Worm (Caenorhabditis elegans) whole organism, L1 larva: Measurements from ENCODE around the gene str-253.

Experiments used
- C16A3.4 ChIP-seq: fragments of 150-350 bp; optimal IDR thresholded peaks from 2 replicates; lab custom pipeline; 2014; ENCODE audit warnings: missing biosample characterization, missing genetic modification characterization
- aly-2 ChIP-seq: fragments of 150-350 bp; optimal IDR thresholded peaks from 2 replicates; lab custom pipeline; 2014; ENCODE audit warnings: missing biosample characterization, missing genetic modification characterization
- blmp-1 ChIP-seq: fragments of 150-350 bp; optimal IDR thresholded peaks from 2 replicates; lab custom pipeline; 2014; ENCODE audit warnings: missing biosample characterization, missing genetic modification characterization
- ceh-63 ChIP-seq: fragments of 200-800 bp; sonication (Bioruptor generic); optimal IDR thresholded peaks from 2 replicates; lab custom pipeline; 2018; ENCODE audit warnings: mild to moderate bottlenecking, missing genetic modification characterization, missing compliant biosample characterization
- ceh-82 ChIP-seq, 3 experiments: fragments of 150-350 bp in 1 of 3; sonication (generic microtip) in 2 of 3; optimal IDR thresholded peaks; 2 replicates each; lab custom pipeline; 2014 to 2017; ENCODE audit warnings: missing biosample characterization in 3 of 3, missing genetic modification characterization in 3 of 3
- dpl-1 ChIP-seq, 3 experiments: fragments of 150-350 bp in 2 of 3; sonication (generic microtip) in 1 of 3; optimal IDR thresholded peaks; 2 replicates each; lab custom pipeline; 2014 to 2017; ENCODE audit warnings: missing biosample characterization in 3 of 3, missing genetic modification characterization in 3 of 3, missing genetic modification reagents in 3 of 3
- dsc-1 ChIP-seq: sonication (generic microtip); optimal IDR thresholded peaks from 2 replicates; lab custom pipeline; 2016; ENCODE audit warnings: mild to moderate bottlenecking, missing genetic modification characterization, missing compliant biosample characterization
- efl-1 ChIP-seq, 4 experiments: fragments of 150-350 bp; optimal IDR thresholded peaks in 3 of 4; peaks in 1 of 4; 1 replicate in 1 of 4; 2 replicates in 3 of 4; lab custom pipeline; 2014; ENCODE audit warnings: missing biosample characterization in 2 of 4, missing genetic modification characterization in 2 of 4, missing genetic modification reagents in 2 of 4
- efl-3 ChIP-seq: fragments of 200-800 bp; sonication (Bioruptor generic); optimal IDR thresholded peaks from 2 replicates; lab custom pipeline; 2018; ENCODE audit warnings: mild to moderate bottlenecking, missing genetic modification characterization, missing compliant biosample characterization
- egl-27 ChIP-seq, 2 experiments: fragments of 150-350 bp in 1 of 2; sonication (generic microtip); optimal IDR thresholded peaks; 3 replicates each; lab custom pipeline; 2017 to 2018; ENCODE audit warnings: missing biosample characterization in 2 of 2, missing genetic modification characterization in 2 of 2, missing genetic modification reagents in 2 of 2
- elt-2 ChIP-seq: sonication (generic microtip); optimal IDR thresholded peaks from 2 replicates; lab custom pipeline; 2016; ENCODE audit warnings: missing genetic modification characterization, mild to moderate bottlenecking, inconsistent platforms, missing compliant biosample characterization, missing genetic modification reagents
- elt-3 ChIP-seq, 6 experiments: fragments of 150-350 bp in 1 of 6; sonication (generic microtip); optimal IDR thresholded peaks; 2 replicates each; lab custom pipeline; 2017 to 2018; ENCODE audit warnings: missing biosample characterization in 6 of 6, missing genetic modification characterization in 6 of 6, inconsistent platforms in 1 of 6
- fkh-8 ChIP-seq: sonication (generic microtip); optimal IDR thresholded peaks from 2 replicates; lab custom pipeline; 2016; ENCODE audit warnings: mild to moderate bottlenecking, missing genetic modification characterization, missing compliant biosample characterization
- grh-1 ChIP-seq: fragments of 200-800 bp; sonication (Bioruptor generic); IDR thresholded peaks from 2 replicates; pipeline ENCODE4 v1.3.6; 2022; ENCODE audit warnings: missing genetic modification reagents, missing genetic modification characterization, missing compliant biosample characterization
- hlh-4 ChIP-seq: sonication (generic microtip); optimal IDR thresholded peaks from 2 replicates; lab custom pipeline; 2016; ENCODE audit warnings: mild to moderate bottlenecking, missing genetic modification characterization, missing compliant biosample characterization
- hpl-2 ChIP-seq: fragments of 150-350 bp; optimal IDR thresholded peaks from 2 replicates; lab custom pipeline; 2014; ENCODE audit warnings: missing biosample characterization, missing genetic modification reagents, missing genetic modification characterization
- lin-14 ChIP-seq: fragments of 200-800 bp; sonication (Bioruptor generic); optimal IDR thresholded peaks from 2 replicates; lab custom pipeline; 2018; ENCODE audit warnings: mild to moderate bottlenecking, missing genetic modification characterization, moderate library complexity, missing compliant biosample characterization
- lin-35 ChIP-seq, 2 experiments: fragments of 150-350 bp; optimal IDR thresholded peaks; 2 replicates each; lab custom pipeline; 2014; ENCODE audit warnings: missing biosample characterization in 2 of 2, missing genetic modification characterization in 2 of 2, missing genetic modification reagents in 2 of 2
- lsy-2 ChIP-seq, 2 experiments: fragments of 150-350 bp; optimal IDR thresholded peaks; 2 replicates each; lab custom pipeline; 2014; ENCODE audit warnings: missing biosample characterization in 2 of 2, missing genetic modification characterization in 2 of 2
- mep-1 ChIP-seq: fragments of 150-350 bp; optimal IDR thresholded peaks from 2 replicates; lab custom pipeline; 2014; ENCODE audit warnings: missing biosample characterization, missing genetic modification characterization
- nhr-11 ChIP-seq: fragments of 150-350 bp; optimal IDR thresholded peaks from 2 replicates; lab custom pipeline; 2014; ENCODE audit warnings: missing biosample characterization, missing genetic modification characterization
- nhr-19 ChIP-seq: fragments of 200-800 bp; sonication (Bioruptor generic); conservative IDR thresholded peaks from 2 replicates; pipeline ENCODE4 v1.3.6; 2022; ENCODE audit warnings: missing genetic modification characterization, missing compliant biosample characterization
- nhr-20 ChIP-seq: sonication (generic microtip); optimal IDR thresholded peaks from 2 replicates; lab custom pipeline; 2016; ENCODE audit warnings: mild to moderate bottlenecking, missing genetic modification characterization, missing compliant biosample characterization
- nhr-28 ChIP-seq: fragments of 150-350 bp; optimal IDR thresholded peaks from 2 replicates; lab custom pipeline; 2014; ENCODE audit warnings: missing biosample characterization, missing genetic modification characterization
- nhr-47 ChIP-seq: sonication (generic microtip); optimal IDR thresholded peaks from 2 replicates; lab custom pipeline; 2016; ENCODE audit warnings: mild to moderate bottlenecking, missing genetic modification characterization, moderate library complexity, missing compliant biosample characterization
- nhr-71 ChIP-seq: sonication (generic microtip); optimal IDR thresholded peaks from 2 replicates; lab custom pipeline; 2016; ENCODE audit warnings: mild to moderate bottlenecking, missing genetic modification characterization, moderate library complexity, missing compliant biosample characterization
- nhr-90 ChIP-seq: sonication (generic microtip); optimal IDR thresholded peaks from 2 replicates; lab custom pipeline; 2016; ENCODE audit warnings: mild to moderate bottlenecking, missing genetic modification characterization, missing compliant biosample characterization; ENCODE audit not compliant: poor library complexity
- skn-1 ChIP-seq: fragments of 150-350 bp; optimal IDR thresholded peaks from 2 replicates; lab custom pipeline; 2014; ENCODE audit warnings: missing biosample characterization, missing genetic modification characterization
- snu-23 ChIP-seq: sonication (generic microtip); optimal IDR thresholded peaks from 2 replicates; lab custom pipeline; 2016; ENCODE audit warnings: missing genetic modification characterization, missing compliant biosample characterization
- sox-4 ChIP-seq: sonication (generic microtip); optimal IDR thresholded peaks from 2 replicates; lab custom pipeline; 2016; ENCODE audit warnings: missing genetic modification characterization, missing compliant biosample characterization
- sup-37 ChIP-seq: fragments of 200-800 bp; sonication (Bioruptor generic); optimal IDR thresholded peaks from 2 replicates; lab custom pipeline; 2018; ENCODE audit warnings: mild to moderate bottlenecking, missing genetic modification characterization, missing compliant biosample characterization
- swsn-7 ChIP-seq: sonication (generic microtip); optimal IDR thresholded peaks from 2 replicates; lab custom pipeline; 2016; ENCODE audit warnings: missing genetic modification characterization, missing compliant biosample characterization
- tbx-2 ChIP-seq: sonication (generic microtip); optimal IDR thresholded peaks from 2 replicates; lab custom pipeline; 2016; ENCODE audit warnings: missing genetic modification characterization, missing compliant biosample characterization
- unc-62 ChIP-seq: fragments of 150-350 bp; optimal IDR thresholded peaks from 2 replicates; lab custom pipeline; 2014; ENCODE audit warnings: missing biosample characterization, missing genetic modification reagents, missing genetic modification characterization
- unc-98 ChIP-seq: fragments of 200-800 bp; sonication (Bioruptor generic); IDR thresholded peaks from 2 replicates; pipeline ENCODE4 v1.3.6; 2022; ENCODE audit warnings: missing genetic modification characterization, missing compliant biosample characterization
- vab-15 ChIP-seq: sonication (generic microtip); optimal IDR thresholded peaks from 2 replicates; lab custom pipeline; 2017; ENCODE audit warnings: missing genotype, mild to moderate bottlenecking, missing genetic modification characterization, missing compliant biosample characterization
- ztf-11 ChIP-seq, 2 experiments: sonication (generic microtip); optimal IDR thresholded peaks; 2 replicates each; lab custom pipeline; 2016 to 2017; ENCODE audit warnings: missing genetic modification characterization in 2 of 2, missing biosample characterization in 1 of 2, missing compliant biosample characterization in 1 of 2
- ztf-4 ChIP-seq: fragments of 150-350 bp; optimal IDR thresholded peaks from 2 replicates; lab custom pipeline; 2014; ENCODE audit warnings: missing biosample characterization, missing genetic modification characterization

str-253 gene

DNA sequence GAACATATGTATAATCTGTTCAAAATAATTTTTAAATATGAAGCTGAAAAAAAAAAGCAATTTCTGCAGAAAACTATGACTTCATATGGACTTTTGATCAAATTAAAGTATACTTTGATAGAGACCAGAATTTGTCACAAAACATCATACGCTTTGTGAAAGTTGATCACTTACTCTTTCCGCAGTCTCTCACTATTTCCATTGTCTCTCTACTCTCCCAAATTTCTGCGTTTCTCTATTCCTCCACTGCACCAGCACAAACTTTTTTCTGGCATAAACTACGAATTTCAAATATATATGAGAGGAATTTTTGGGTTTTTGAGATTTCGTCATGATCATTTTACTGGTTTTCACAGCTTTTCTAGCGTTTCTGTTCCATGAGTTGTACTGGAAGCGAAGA, 18.6 kb downstream of the str-253 start, which contains the start of gene cyp-33C4:
TSS of gene cyp-33C4 (plus strand) at position 293 of the 400 bp plus-strand sequence.
- no peak for TF ChIP-seq hpl-2
- TF ChIP-seq dpl-1 (GFP tag; optimal IDR thresholded peaks at IDR 0.05; lab: Kevin White, UChicago), result peak in 1 of 3 experiments; percentile 26
- no peak for TF ChIP-seq elt-3 (tag; optimal IDR thresholded peaks at IDR 0.05; lab: Kevin White, UChicago)
- no peak for TF ChIP-seq skn-1
- no peak for TF ChIP-seq sup-37 (GFP tag; lab: Kevin White, UChicago)
- TF ChIP-seq aly-2 (tag; lab: Kevin White, UChicago), result no peak
- TF ChIP-seq unc-98, result no peak
- peak; percentile 60 for TF ChIP-seq snu-23 (GFP tag; lab: Kevin White, UChicago)
- TF ChIP-seq nhr-47 (tag; lab: Kevin White, UChicago), result peak; percentile 33
- TF ChIP-seq nhr-20 (tag; lab: Kevin White, UChicago), result peak; percentile 86
- peak; percentile 18 for TF ChIP-seq elt-2 (tag; lab: Kevin White, UChicago)
- no peak for TF ChIP-seq egl-27 (tag; optimal IDR thresholded peaks at IDR 0.05; lab: Kevin White, UChicago)
- no peak for TF ChIP-seq hlh-4
- no peak for TF ChIP-seq dsc-1 (tag; lab: Kevin White, UChicago)
- peak; percentile 26 to 48 for TF ChIP-seq efl-1 (optimal IDR thresholded peaks at IDR 0.05; lab: Kevin White, UChicago)
- peak; percentile 13 to 82 for TF ChIP-seq efl-1 (GFP tag; optimal IDR thresholded peaks at IDR 0.05 in 1 of 2; lab: Kevin White, UChicago)
- peak; percentile 80 for TF ChIP-seq blmp-1 (tag; lab: Kevin White, UChicago)
- no peak for TF ChIP-seq ztf-11 (tag; optimal IDR thresholded peaks at IDR 0.05; lab: Kevin White, UChicago)
- TF ChIP-seq mep-1 (tag; lab: Kevin White, UChicago), result peak; percentile 13
- TF ChIP-seq ceh-82 (tag; optimal IDR thresholded peaks at IDR 0.05; lab: Kevin White, UChicago), result peak in 1 of 3 experiments; percentile 20
- peak; percentile 55 for TF ChIP-seq fkh-8 (tag; lab: Kevin White, UChicago)
- TF ChIP-seq tbx-2 (tag; lab: Kevin White, UChicago), result no peak
- no peak for TF ChIP-seq sox-4 (tag; lab: Kevin White, UChicago)
- peak in 1 of 2 experiments; percentile 35 for TF ChIP-seq lin-35 (GFP tag; optimal IDR thresholded peaks at IDR 0.05; lab: Kevin White, UChicago)
- TF ChIP-seq nhr-71, result peak; percentile 58
- TF ChIP-seq lsy-2 (tag; optimal IDR thresholded peaks at IDR 0.05; lab: Kevin White, UChicago), result peak in 1 of 2 experiments; percentile 42
- peak; percentile 34 for TF ChIP-seq swsn-7 (tag; lab: Kevin White, UChicago)

DNA sequence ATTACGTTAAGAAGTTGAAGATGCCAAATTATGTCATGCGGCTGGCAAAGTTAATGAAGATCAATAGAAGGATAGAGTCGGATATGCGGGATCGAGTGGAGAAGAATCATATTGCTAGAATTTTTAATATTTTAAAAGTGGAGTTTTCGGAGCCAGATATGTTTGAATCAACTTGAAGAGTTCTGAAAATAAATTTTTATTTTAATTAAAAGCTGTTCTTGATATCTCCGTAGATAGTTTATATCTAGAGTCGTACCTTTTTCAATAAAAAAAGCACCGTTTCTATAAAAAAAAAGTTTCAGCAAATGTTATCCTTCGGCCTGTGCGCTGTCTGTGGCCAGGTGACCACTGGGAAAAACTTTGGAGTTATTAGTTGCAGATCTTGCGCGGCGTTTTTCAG, 21.2 kb downstream of the str-253 start, which contains the start of gene nhr-96:
TSS of gene nhr-96 (plus strand) at position 301 of the 400 bp plus-strand sequence.
- TF ChIP-seq hpl-2, result no peak
- no peak for TF ChIP-seq grh-1 (GFP tag; lab: Robert Waterston, UW)
- TF ChIP-seq lin-14, result no peak
- no peak for TF ChIP-seq efl-1 (optimal IDR thresholded peaks at IDR 0.05; lab: Kevin White, UChicago)
- TF ChIP-seq efl-1 (GFP tag; optimal IDR thresholded peaks at IDR 0.05 in 1 of 2; lab: Kevin White, UChicago), result peak in 1 of 2 experiments; percentile 70
- TF ChIP-seq ztf-4 (tag; lab: Kevin White, UChicago), result no peak
- no peak for TF ChIP-seq nhr-90 (tag; lab: Kevin White, UChicago)
- no peak for TF ChIP-seq tbx-2 (tag; lab: Kevin White, UChicago)
- no peak for TF ChIP-seq elt-3 (tag; optimal IDR thresholded peaks at IDR 0.05; lab: Kevin White, UChicago)
- TF ChIP-seq vab-15 (tag; lab: Kevin White, UChicago), result no peak

ce11 chrV:2230912-2231311, 23.5 kb downstream of the str-253 start, which contains the start of gene nhr-134:
TSS of gene nhr-134 (plus strand) at chrV:2231223.
- TF ChIP-seq lsy-2 (tag; optimal IDR thresholded peaks at IDR 0.05; lab: Kevin White, UChicago), result no peak
- no peak for TF ChIP-seq fkh-8 (tag; lab: Kevin White, UChicago)
- TF ChIP-seq lin-35 (GFP tag; optimal IDR thresholded peaks at IDR 0.05; lab: Kevin White, UChicago), result peak in 1 of 2 experiments; percentile 10
- TF ChIP-seq unc-62 (GFP tag; lab: Kevin White, UChicago), result no peak
- peak; percentile 26 for TF ChIP-seq nhr-20 (tag; lab: Kevin White, UChicago)
- TF ChIP-seq efl-1 (optimal IDR thresholded peaks at IDR 0.05; lab: Kevin White, UChicago), result peak in 1 of 2 experiments; percentile 2
- TF ChIP-seq efl-1 (GFP tag; optimal IDR thresholded peaks at IDR 0.05 in 1 of 2; lab: Kevin White, UChicago), result peak in 1 of 2 experiments; percentile 12
- peak; percentile 54 for TF ChIP-seq elt-2 (tag; lab: Kevin White, UChicago)

DNA sequence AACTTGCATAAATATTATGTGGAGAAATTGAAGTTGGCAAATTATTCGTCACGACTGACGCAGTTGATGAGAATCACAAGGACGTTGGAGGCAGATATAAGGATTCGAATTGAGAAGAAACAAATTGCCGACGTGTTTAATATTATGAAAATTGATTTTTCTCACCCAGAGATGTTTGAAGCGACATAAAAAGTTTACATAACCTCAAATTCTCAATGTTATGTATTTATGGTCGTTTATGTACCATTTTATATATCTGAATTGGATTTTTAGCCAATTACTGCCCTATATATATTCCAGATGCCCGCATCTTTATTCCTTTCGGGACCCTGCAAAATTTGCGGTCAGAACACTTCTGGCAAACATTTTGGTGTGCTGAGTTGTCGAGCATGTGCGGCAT, 25.6 kb downstream of the str-253 start, which contains the start of gene nhr-126:
TSS of gene nhr-126 (plus strand) at position 301 of the 400 bp plus-strand sequence.
- TF ChIP-seq nhr-90 (tag; lab: Kevin White, UChicago) (no peak), C16A3.4 (tag; lab: Kevin White, UChicago) (no peak), nhr-19 (no peak), elt-2 (tag; lab: Kevin White, UChicago) (no peak), efl-3 (no peak), nhr-11 (tag; lab: Kevin White, UChicago) (no peak), nhr-28 (tag; lab: Kevin White, UChicago) (no peak), ztf-11 (tag; optimal IDR thresholded peaks at IDR 0.05; lab: Kevin White, UChicago) (no peak), ceh-63 (no peak), unc-62 (GFP tag; lab: Kevin White, UChicago) (no peak), sup-37 (GFP tag; lab: Kevin White, UChicago) (no peak)
